Fruit fly (Drosophila melanogaster): ENCODE measurements around the gene CG1647.

CG1647 gene

dm6 chr3R:28819555-28820305 lies at the start of gene CG1647, which contains the start of gene CG1523:
TSS of gene CG1647 (plus strand) at chr3R:28820221.
TSS of gene CG1523 (minus strand) at chr3R:28819668.
- TF ChIP-seq Mrtf (GFP tag; IDR thresholded peaks at IDR 0.05) = peak; percentile 26; the same call in 1 of the 3 replicates
- TF ChIP-seq CG12942 (GFP tag; optimal IDR thresholded peaks at IDR 0.05) = peak; percentile 45
- peak; percentile 81 for TF ChIP-seq CG18262 (tag; optimal IDR thresholded peaks at IDR 0.05)
- peak; percentile 44; the same call in 1 of the 2 replicates for TF ChIP-seq CG10959 (GFP tag; IDR thresholded peaks at IDR 0.05)
- peak; percentile 7 for TF ChIP-seq Ets97D (GFP tag; optimal IDR thresholded peaks at IDR 0.05)
- TF ChIP-seq Abd-B (GFP tag; optimal IDR thresholded peaks at IDR 0.05) = peak; percentile 67
- no peak for TF ChIP-seq vfl (GFP tag; optimal IDR thresholded peaks at IDR 0.05)
- no peak for TF ChIP-seq nerfin-2 (GFP tag; IDR thresholded peaks at IDR 0.05; ENCODE audit: partially characterized antibody)
- TF ChIP-seq run (tag; optimal IDR thresholded peaks at IDR 0.05) = no peak
- peak; percentile 71 for TF ChIP-seq CG10979 (tag; optimal IDR thresholded peaks at IDR 0.05)
- TF ChIP-seq CG12155 (GFP tag; optimal IDR thresholded peaks at IDR 0.05) = peak; percentile 60
- TF ChIP-seq sr (GFP tag; IDR thresholded peaks at IDR 0.05) = no peak
- peak; percentile 95 for TF ChIP-seq sens (GFP tag)
- TF ChIP-seq nau (GFP tag; optimal IDR thresholded peaks at IDR 0.05) = no peak
- no peak for TF ChIP-seq CG33213 (GFP tag; optimal IDR thresholded peaks at IDR 0.05)
- no peak for TF ChIP-seq GATAe (GFP tag; conservative IDR thresholded peaks at IDR 0.05)
- no peak for TF ChIP-seq Oaz (GFP tag; IDR thresholded peaks at IDR 0.05)
- TF ChIP-seq zf30C (GFP tag; optimal IDR thresholded peaks at IDR 0.05) = no peak
- peak; percentile 35 for TF ChIP-seq CG2875 (GFP tag; optimal IDR thresholded peaks at IDR 0.05)
- 0 out of 2 replicates have a peak, but pooled peaks have one; percentile 34 for TF ChIP-seq CG11247 (GFP tag; IDR thresholded peaks at IDR 0.05)
- TF ChIP-seq Ada2b (GFP tag; IDR thresholded peaks at IDR 0.05) = peak; percentile 29; the same call in 1 of the 2 replicates
- no peak for TF ChIP-seq fru (optimal IDR thresholded peaks at IDR 0.05)
- peak in 1 of 2 experiments; percentile 69 for TF ChIP-seq bsh (GFP tag; optimal IDR thresholded peaks at IDR 0.05)
- peak; percentile 85 for TF ChIP-seq CG17361 (GFP tag; IDR thresholded peaks at IDR 0.05)
- peak; percentile 61; the same call in 1 of the 2 replicates for TF ChIP-seq esg (GFP tag; conservative IDR thresholded peaks at IDR 0.05)
- peak; percentile 46; the same call in 1 of the 2 replicates for TF ChIP-seq gt (GFP tag; IDR thresholded peaks at IDR 0.05)
- no peak for TF ChIP-seq Taf1 (GFP tag; IDR thresholded peaks at IDR 0.05)
- no peak for TF ChIP-seq lbe (GFP tag; optimal IDR thresholded peaks at IDR 0.05)
- peak; percentile 15; the same call in 1 of the 2 replicates for TF ChIP-seq CG31224 (GFP tag; IDR thresholded peaks at IDR 0.05)
- peak; percentile 38 for TF ChIP-seq pho (GFP tag; optimal IDR thresholded peaks at IDR 0.05)
- TF ChIP-seq CG3726 (GFP tag; IDR thresholded peaks at IDR 0.05) = no peak
- peak; percentile 74 for TF ChIP-seq CG30403 (GFP tag; optimal IDR thresholded peaks at IDR 0.05)
- TF ChIP-seq CG17912 (GFP tag; optimal IDR thresholded peaks at IDR 0.05) = no peak
- TF ChIP-seq sc (optimal IDR thresholded peaks at IDR 0.05) = no peak
- TF ChIP-seq sc (GFP tag; optimal IDR thresholded peaks at IDR 0.05) = no peak
- TF ChIP-seq ato (GFP tag; IDR thresholded peaks at IDR 0.05; ENCODE audit: partially characterized antibody) = no peak
- TF ChIP-seq CG2199 (GFP tag; IDR thresholded peaks at IDR 0.05) = no peak
- TF ChIP-seq Dll (GFP tag; IDR thresholded peaks at IDR 0.05; ENCODE audit: partially characterized antibody) = peak; percentile 72
- no peak for TF ChIP-seq cwo (GFP tag; optimal IDR thresholded peaks at IDR 0.05)
- TF ChIP-seq org-1 (GFP tag; optimal IDR thresholded peaks at IDR 0.05) = peak; percentile 43
- no peak for TF ChIP-seq Awh (GFP tag; IDR thresholded peaks at IDR 0.05)
- no peak for TF ChIP-seq sd (tag; optimal IDR thresholded peaks at IDR 0.05)
- peak; percentile 60; the same call in 1 of the 3 replicates for TF ChIP-seq Opbp (GFP tag; IDR thresholded peaks at IDR 0.05; ENCODE audit: partially characterized antibody)
- peak; percentile 62 for TF ChIP-seq CG9609 (GFP tag; optimal IDR thresholded peaks at IDR 0.05)
- peak; percentile 10; the same call in 1 of the 2 replicates for TF ChIP-seq Nf-YA (GFP tag; IDR thresholded peaks at IDR 0.05)
- TF ChIP-seq vnd (GFP tag; IDR thresholded peaks at IDR 0.05; ENCODE audit: partially characterized antibody) = no peak
- peak; percentile 20 for TF ChIP-seq pzg (GFP tag; optimal IDR thresholded peaks at IDR 0.05)
- no peak for TF ChIP-seq z (GFP tag; IDR thresholded peaks at IDR 0.05)
- no peak for TF ChIP-seq ab (GFP tag; optimal IDR thresholded peaks at IDR 0.05)
- TF ChIP-seq HmgZ (tag; optimal IDR thresholded peaks at IDR 0.05) = peak; percentile 48
